Worm (Caenorhabditis elegans) whole organism, L1 larva: ENCODE measurements around the gene gadr-3.

Experiments used
- C16A3.4 ChIP-seq: fragments of 150-350 bp; optimal IDR thresholded peaks from 2 replicates; lab custom pipeline; 2014; ENCODE audit warnings: missing biosample characterization, missing genetic modification characterization
- C34B4.2 ChIP-seq: sonication (generic microtip); optimal IDR thresholded peaks from 2 replicates; lab custom pipeline; 2017; ENCODE audit warnings: mild to moderate bottlenecking, missing genetic modification characterization, missing compliant biosample characterization
- alr-1 ChIP-seq: fragments of 200-800 bp; sonication (Bioruptor generic); optimal IDR thresholded peaks from 2 replicates; lab custom pipeline; 2018; ENCODE audit warnings: borderline replicate concordance, mild to moderate bottlenecking, missing genetic modification characterization, missing compliant biosample characterization
- ceh-63 ChIP-seq: fragments of 200-800 bp; sonication (Bioruptor generic); optimal IDR thresholded peaks from 2 replicates; lab custom pipeline; 2018; ENCODE audit warnings: mild to moderate bottlenecking, missing genetic modification characterization, missing compliant biosample characterization
- ceh-8 ChIP-seq: fragments of 200-800 bp; sonication (Bioruptor generic); optimal IDR thresholded peaks from 2 replicates; lab custom pipeline; 2018; ENCODE audit warnings: mild to moderate bottlenecking, missing genetic modification characterization, moderate library complexity, missing compliant biosample characterization
- ceh-82 ChIP-seq, 3 experiments: fragments of 150-350 bp in 1 of 3; sonication (generic microtip) in 2 of 3; optimal IDR thresholded peaks; 2 replicates each; lab custom pipeline; 2014 to 2017; ENCODE audit warnings: missing biosample characterization in 3 of 3, missing genetic modification characterization in 3 of 3
- ces-1 ChIP-seq: fragments of 150-350 bp; optimal IDR thresholded peaks from 2 replicates; lab custom pipeline; 2014; ENCODE audit warnings: missing biosample characterization, missing genetic modification reagents, missing genetic modification characterization
- dpl-1 ChIP-seq, 3 experiments: fragments of 150-350 bp in 2 of 3; sonication (generic microtip) in 1 of 3; optimal IDR thresholded peaks; 2 replicates each; lab custom pipeline; 2014 to 2017; ENCODE audit warnings: missing biosample characterization in 3 of 3, missing genetic modification characterization in 3 of 3, missing genetic modification reagents in 3 of 3
- egl-13 ChIP-seq: sonication (generic microtip); optimal IDR thresholded peaks from 2 replicates; lab custom pipeline; 2016; ENCODE audit warnings: missing genotype, missing genetic modification reagents, missing genetic modification characterization, missing compliant biosample characterization
- egl-27 ChIP-seq, 2 experiments: fragments of 150-350 bp in 1 of 2; sonication (generic microtip); optimal IDR thresholded peaks; 3 replicates each; lab custom pipeline; 2017 to 2018; ENCODE audit warnings: missing biosample characterization in 2 of 2, missing genetic modification characterization in 2 of 2, missing genetic modification reagents in 2 of 2
- ets-5 ChIP-seq: fragments of 200-800 bp; sonication (Bioruptor generic); IDR thresholded peaks from 2 replicates; pipeline ENCODE4 v1.3.6; 2022; ENCODE audit warnings: missing genetic modification characterization, missing compliant biosample characterization
- fkh-4 ChIP-seq: sonication (generic microtip); optimal IDR thresholded peaks from 2 replicates; lab custom pipeline; 2016; ENCODE audit warnings: missing compliant biosample characterization, missing genetic modification characterization, borderline replicate concordance
- fkh-8 ChIP-seq: sonication (generic microtip); optimal IDR thresholded peaks from 2 replicates; lab custom pipeline; 2016; ENCODE audit warnings: mild to moderate bottlenecking, missing genetic modification characterization, missing compliant biosample characterization
- grh-1 ChIP-seq: fragments of 200-800 bp; sonication (Bioruptor generic); IDR thresholded peaks from 2 replicates; pipeline ENCODE4 v1.3.6; 2022; ENCODE audit warnings: missing genetic modification reagents, missing genetic modification characterization, missing compliant biosample characterization
- hlh-17 ChIP-seq: fragments of 200-800 bp; sonication (Bioruptor generic); optimal IDR thresholded peaks from 2 replicates; lab custom pipeline; 2018; ENCODE audit warnings: missing genetic modification characterization, mild to moderate bottlenecking, missing compliant biosample characterization, moderate library complexity, borderline replicate concordance
- hpl-2 ChIP-seq: fragments of 150-350 bp; optimal IDR thresholded peaks from 2 replicates; lab custom pipeline; 2014; ENCODE audit warnings: missing biosample characterization, missing genetic modification reagents, missing genetic modification characterization
- irx-1 ChIP-seq: sonication (generic microtip); optimal IDR thresholded peaks from 2 replicates; lab custom pipeline; 2016; ENCODE audit warnings: missing genetic modification characterization, missing compliant biosample characterization
- isw-1 ChIP-seq: fragments of 200-800 bp; sonication (Bioruptor generic); IDR thresholded peaks from 2 replicates; pipeline ENCODE4 v1.3.6; 2022; ENCODE audit warnings: missing genetic modification characterization, missing compliant biosample characterization
- lin-13 ChIP-seq: fragments of 150-350 bp; optimal IDR thresholded peaks from 2 replicates; lab custom pipeline; 2014; ENCODE audit warnings: missing biosample characterization, missing genetic modification reagents, missing genetic modification characterization
- lin-14 ChIP-seq: fragments of 200-800 bp; sonication (Bioruptor generic); optimal IDR thresholded peaks from 2 replicates; lab custom pipeline; 2018; ENCODE audit warnings: mild to moderate bottlenecking, missing genetic modification characterization, moderate library complexity, missing compliant biosample characterization
- lin-15B ChIP-seq: fragments of 150-350 bp; sonication (generic microtip); optimal IDR thresholded peaks from 3 replicates; lab custom pipeline; 2014; ENCODE audit warnings: missing biosample characterization, missing genetic modification characterization
- lin-39 ChIP-seq: fragments of 150-350 bp; optimal IDR thresholded peaks from 2 replicates; lab custom pipeline; 2014; ENCODE audit warnings: missing biosample characterization, missing genetic modification reagents, missing genetic modification characterization
- lsy-2 ChIP-seq, 2 experiments: fragments of 150-350 bp; optimal IDR thresholded peaks; 2 replicates each; lab custom pipeline; 2014; ENCODE audit warnings: missing biosample characterization in 2 of 2, missing genetic modification characterization in 2 of 2
- mab-9 ChIP-seq: fragments of 200-800 bp; sonication (Bioruptor generic); IDR thresholded peaks from 2 replicates; pipeline ENCODE4 v1.3.6; 2022; ENCODE audit warnings: missing genetic modification reagents, missing genetic modification characterization, missing compliant biosample characterization
- mdl-1 ChIP-seq, 2 experiments: fragments of 150-350 bp; optimal IDR thresholded peaks; 2 replicates each; lab custom pipeline; 2014 to 2017; ENCODE audit warnings: missing biosample characterization in 2 of 2, missing genetic modification characterization in 2 of 2, inconsistent platforms in 1 of 2
- mep-1 ChIP-seq: fragments of 150-350 bp; optimal IDR thresholded peaks from 2 replicates; lab custom pipeline; 2014; ENCODE audit warnings: missing biosample characterization, missing genetic modification characterization
- nhr-11 ChIP-seq: fragments of 150-350 bp; optimal IDR thresholded peaks from 2 replicates; lab custom pipeline; 2014; ENCODE audit warnings: missing biosample characterization, missing genetic modification characterization
- nhr-12 ChIP-seq: sonication (generic microtip); optimal IDR thresholded peaks from 2 replicates; lab custom pipeline; 2017; ENCODE audit warnings: missing biosample characterization, missing genetic modification characterization
- nhr-19 ChIP-seq: fragments of 200-800 bp; sonication (Bioruptor generic); conservative IDR thresholded peaks from 2 replicates; pipeline ENCODE4 v1.3.6; 2022; ENCODE audit warnings: missing genetic modification characterization, missing compliant biosample characterization
- nhr-20 ChIP-seq: sonication (generic microtip); optimal IDR thresholded peaks from 2 replicates; lab custom pipeline; 2016; ENCODE audit warnings: mild to moderate bottlenecking, missing genetic modification characterization, missing compliant biosample characterization
- nhr-237 ChIP-seq: fragments of 150-350 bp; optimal IDR thresholded peaks from 2 replicates; lab custom pipeline; 2014; ENCODE audit warnings: missing biosample characterization, missing genetic modification characterization
- nhr-28 ChIP-seq: fragments of 150-350 bp; optimal IDR thresholded peaks from 2 replicates; lab custom pipeline; 2014; ENCODE audit warnings: missing biosample characterization, missing genetic modification characterization
- nhr-47 ChIP-seq: sonication (generic microtip); optimal IDR thresholded peaks from 2 replicates; lab custom pipeline; 2016; ENCODE audit warnings: mild to moderate bottlenecking, missing genetic modification characterization, moderate library complexity, missing compliant biosample characterization
- nhr-77 ChIP-seq: fragments of 150-350 bp; optimal IDR thresholded peaks from 2 replicates; lab custom pipeline; 2014; ENCODE audit warnings: missing biosample characterization, missing genetic modification characterization
- nhr-84 ChIP-seq: sonication (generic microtip); optimal IDR thresholded peaks from 2 replicates; lab custom pipeline; 2017; ENCODE audit warnings: missing biosample characterization, missing genetic modification characterization
- nhr-90 ChIP-seq: sonication (generic microtip); optimal IDR thresholded peaks from 2 replicates; lab custom pipeline; 2016; ENCODE audit warnings: mild to moderate bottlenecking, missing genetic modification characterization, missing compliant biosample characterization; ENCODE audit not compliant: poor library complexity
- pag-3 ChIP-seq: sonication (generic microtip); optimal IDR thresholded peaks from 2 replicates; lab custom pipeline; 2017; ENCODE audit warnings: missing genetic modification characterization, mild to moderate bottlenecking, missing compliant biosample characterization, antibody characterized with exemption, borderline replicate concordance; ENCODE audit not compliant: insufficient read depth
- pax-3 ChIP-seq: fragments of 200-800 bp; sonication (Bioruptor generic); optimal IDR thresholded peaks from 2 replicates; lab custom pipeline; 2018; ENCODE audit warnings: mild to moderate bottlenecking, missing genetic modification characterization, moderate library complexity, missing compliant biosample characterization
- rnt-1 ChIP-seq: sonication (generic microtip); optimal IDR thresholded peaks from 2 replicates; lab custom pipeline; 2016; ENCODE audit warnings: mild to moderate bottlenecking, missing genetic modification characterization, moderate library complexity, missing compliant biosample characterization
- skn-1 ChIP-seq: fragments of 150-350 bp; optimal IDR thresholded peaks from 2 replicates; lab custom pipeline; 2014; ENCODE audit warnings: missing biosample characterization, missing genetic modification characterization
- snpc-4 ChIP-seq: fragments of 150-350 bp; optimal IDR thresholded peaks from 2 replicates; lab custom pipeline; 2014; ENCODE audit warnings: missing biosample characterization, missing genetic modification characterization
- snu-23 ChIP-seq: sonication (generic microtip); optimal IDR thresholded peaks from 2 replicates; lab custom pipeline; 2016; ENCODE audit warnings: missing genetic modification characterization, missing compliant biosample characterization
- sox-4 ChIP-seq: sonication (generic microtip); optimal IDR thresholded peaks from 2 replicates; lab custom pipeline; 2016; ENCODE audit warnings: missing genetic modification characterization, missing compliant biosample characterization
- swsn-7 ChIP-seq: sonication (generic microtip); optimal IDR thresholded peaks from 2 replicates; lab custom pipeline; 2016; ENCODE audit warnings: missing genetic modification characterization, missing compliant biosample characterization
- tbx-2 ChIP-seq: sonication (generic microtip); optimal IDR thresholded peaks from 2 replicates; lab custom pipeline; 2016; ENCODE audit warnings: missing genetic modification characterization, missing compliant biosample characterization
- unc-30 ChIP-seq: sonication (generic microtip); optimal IDR thresholded peaks from 2 replicates; lab custom pipeline; 2017; ENCODE audit warnings: missing biosample characterization, missing genetic modification characterization
- unc-62 ChIP-seq: fragments of 150-350 bp; optimal IDR thresholded peaks from 2 replicates; lab custom pipeline; 2014; ENCODE audit warnings: missing biosample characterization, missing genetic modification reagents, missing genetic modification characterization
- unc-98 ChIP-seq: fragments of 200-800 bp; sonication (Bioruptor generic); IDR thresholded peaks from 2 replicates; pipeline ENCODE4 v1.3.6; 2022; ENCODE audit warnings: missing genetic modification characterization, missing compliant biosample characterization
- vab-15 ChIP-seq: sonication (generic microtip); optimal IDR thresholded peaks from 2 replicates; lab custom pipeline; 2017; ENCODE audit warnings: missing genotype, mild to moderate bottlenecking, missing genetic modification characterization, missing compliant biosample characterization
- xbp-1 ChIP-seq: sonication (generic microtip); optimal IDR thresholded peaks from 2 replicates; lab custom pipeline; 2016; ENCODE audit warnings: missing genetic modification characterization, missing compliant biosample characterization
- ztf-11 ChIP-seq, 2 experiments: sonication (generic microtip); optimal IDR thresholded peaks; 2 replicates each; lab custom pipeline; 2016 to 2017; ENCODE audit warnings: missing genetic modification characterization in 2 of 2, missing biosample characterization in 1 of 2, missing compliant biosample characterization in 1 of 2

Gene gadr-3

DNA sequence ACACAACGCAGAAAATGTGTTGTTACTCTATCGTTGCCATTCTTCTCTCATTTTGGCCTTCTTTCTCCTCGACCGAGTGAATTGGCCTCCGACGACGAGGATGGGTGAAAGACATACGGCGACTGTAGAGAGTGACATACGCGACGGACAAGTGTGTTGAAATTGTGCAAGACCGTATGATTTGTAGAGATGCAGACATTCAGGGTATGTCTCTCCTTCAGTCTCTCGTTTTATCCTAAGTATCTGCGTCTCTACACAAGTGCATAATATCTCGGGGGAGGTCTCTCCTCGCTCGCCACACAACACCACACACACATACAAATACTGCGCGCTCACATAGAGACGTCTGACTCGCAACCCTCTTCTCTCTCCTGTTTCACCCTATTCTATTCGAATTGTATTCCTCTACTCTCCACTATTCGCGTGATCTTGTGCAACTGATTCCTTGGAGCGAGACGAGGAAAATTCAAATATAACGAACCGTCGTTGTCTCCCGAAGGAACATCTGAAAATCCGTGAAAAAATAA, 5.7 kb downstream of the gadr-3 start, which contains the start of gene hmg-1.2 (continued):
- TF ChIP-seq ceh-8 (GFP tag; lab: Kevin White, UChicago) (peak; percentile 66), nhr-47 (tag; lab: Kevin White, UChicago) (peak; percentile 83), nhr-84 (no peak), snu-23 (peak; percentile 96), pag-3 (tag; lab: Kevin White, UChicago) (no peak), fkh-4 (tag; lab: Kevin White, UChicago) (peak; percentile 49), egl-27 (tag; optimal IDR thresholded peaks at IDR 0.05; lab: Kevin White, UChicago) (peak in 1 of 2 experiments; percentile 81), ztf-11 (tag; optimal IDR thresholded peaks at IDR 0.05; lab: Kevin White, UChicago) (peak in 1 of 2 experiments; percentile 52), nhr-77 (tag; lab: Kevin White, UChicago) (peak; percentile 68), ces-1 (no peak), irx-1 (tag; lab: Kevin White, UChicago) (peak; percentile 75), swsn-7 (tag; lab: Kevin White, UChicago) (peak; percentile 92), ceh-63 (GFP tag; lab: Kevin White, UChicago) (no peak), rnt-1 (tag; lab: Kevin White, UChicago) (peak; percentile 73), alr-1 (tag; lab: Kevin White, UChicago) (no peak), nhr-11 (peak; percentile 57), unc-30 (tag; lab: Kevin White, UChicago) (no peak), lin-14 (peak; percentile 94), dpl-1 (GFP tag; optimal IDR thresholded peaks at IDR 0.05; lab: Kevin White, UChicago) (peak; percentile 41 to 54 (median 52)), pax-3 (tag; lab: Kevin White, UChicago) (peak; percentile 10), snpc-4 (tag; lab: Kevin White, UChicago) (peak; percentile 72), fkh-8 (tag; lab: Kevin White, UChicago) (peak; percentile 85), skn-1 (tag; lab: Kevin White, UChicago) (no peak), lin-39 (tag; lab: Kevin White, UChicago) (no peak), ets-5 (no peak), egl-13 (tag; lab: Kevin White, UChicago) (peak; percentile 30), mdl-1 (tag; optimal IDR thresholded peaks at IDR 0.05; lab: Kevin White, UChicago) (peak in 1 of 2 experiments; percentile 83), C34B4.2 (no peak), lin-13 (peak; percentile 72), lsy-2 (tag; optimal IDR thresholded peaks at IDR 0.05; lab: Kevin White, UChicago) (peak; percentile 79 to 81), nhr-90 (tag; lab: Kevin White, UChicago) (peak; percentile 69), nhr-12 (no peak), nhr-237 (no peak), tbx-2 (tag; lab: Kevin White, UChicago) (peak; percentile 88), isw-1 (peak; percentile 63), grh-1 (peak; percentile 22; the same call in 1 of the 2 replicates), hpl-2 (GFP tag; lab: Kevin White, UChicago) (peak; percentile 68), xbp-1 (tag; lab: Kevin White, UChicago) (peak; percentile 77), unc-98 (GFP tag; lab: Robert Waterston, UW) (no peak), sox-4 (no peak), ceh-82 (tag; optimal IDR thresholded peaks at IDR 0.05; lab: Kevin White, UChicago) (peak; percentile 50 to 84 (median 62)), nhr-28 (tag; lab: Kevin White, UChicago) (no peak), unc-62 (no peak), C16A3.4 (tag; lab: Kevin White, UChicago) (peak; percentile 74), mab-9 (0 out of 2 replicates have a peak, but pooled peaks have one; percentile 47), vab-15 (no peak), nhr-19 (GFP tag; lab: Robert Waterston, UW) (peak; percentile 89), lin-15B (tag; lab: Kevin White, UChicago) (peak; percentile 25), hlh-17 (no peak), nhr-20 (tag; lab: Kevin White, UChicago) (peak; percentile 90), mep-1 (tag; lab: Kevin White, UChicago) (peak; percentile 58)
